Worm (Caenorhabditis elegans): ENCODE measurements around the gene snx-1.

- TF ChIP-seq unc-62 (GFP tag; optimal IDR thresholded peaks at IDR 0.05) (no peak), flh-1 (GFP tag; optimal IDR thresholded peaks at IDR 0.05) (no peak), ztf-11 (tag; optimal IDR thresholded peaks at IDR 0.05) (no peak), nhr-28 (tag; optimal IDR thresholded peaks at IDR 0.05) (no peak), elt-3 (tag; optimal IDR thresholded peaks at IDR 0.05) (no peak), pha-4 (tag; optimal IDR thresholded peaks at IDR 0.05) (no peak), sptf-1 (tag; optimal IDR thresholded peaks at IDR 0.05) (no peak)
Measured at ce11 chrX:1126207-1126606, 2.6 kb upstream of the snx-1 start.

All from whole organism, mixed stage, embryonic.